Worm (Caenorhabditis elegans) whole organism, L4 larva: ENCODE measurements around the gene fipr-2.
A peak's percentile ranks its signal among the peaks of the same experiment; 100 is the strongest.

Experiments
- D1046.2 ChIP-seq: fragments of 200-800 bp; sonication (Bioruptor generic); IDR thresholded peaks from 2 replicates; pipeline ENCODE4 v1.3.6; 2022; ENCODE audit warnings: missing genetic modification characterization, missing compliant biosample characterization
- F26F4.8 ChIP-seq: fragments of 200-800 bp; sonication (Bioruptor generic); conservative IDR thresholded peaks from 2 replicates; pipeline ENCODE4 v1.3.6; 2022; ENCODE audit warnings: missing genetic modification characterization, missing compliant biosample characterization
- F44E2.7 ChIP-seq: fragments of 200-800 bp; sonication (Bioruptor generic); IDR thresholded peaks from 2 replicates; pipeline ENCODE4 v2.1.2; 2022; ENCODE audit warnings: missing genetic modification characterization, missing compliant biosample characterization
- T20F7.1 ChIP-seq: fragments of 200-800 bp; sonication (Bioruptor generic); optimal IDR thresholded peaks from 2 replicates; lab custom pipeline; 2018; ENCODE audit warnings: mild to moderate bottlenecking, missing genetic modification characterization, missing compliant biosample characterization
- T26A8.4 ChIP-seq: fragments of 200-800 bp; sonication (Bioruptor generic); IDR thresholded peaks from 2 replicates; pipeline ENCODE4 v1.3.6; 2022; ENCODE audit warnings: missing genetic modification characterization, missing compliant biosample characterization
- Y105C5A.15 ChIP-seq: fragments of 200-800 bp; sonication (Bioruptor generic); IDR thresholded peaks from 2 replicates; pipeline ENCODE4 v1.3.6; 2022; ENCODE audit warnings: missing genetic modification characterization, missing compliant biosample characterization
- Y48G9A.11 ChIP-seq: fragments of 200-800 bp; sonication (Bioruptor generic); IDR thresholded peaks from 2 replicates; pipeline ENCODE4 v1.3.6; 2022; ENCODE audit warnings: missing genetic modification reagents, missing genetic modification characterization, missing compliant biosample characterization
- aly-2 ChIP-seq: sonication (generic microtip); optimal IDR thresholded peaks from 2 replicates; lab custom pipeline; 2018; ENCODE audit warnings: missing biosample characterization, missing genetic modification characterization
- arid-1 ChIP-seq: fragments of 200-800 bp; sonication (Bioruptor generic); conservative IDR thresholded peaks from 2 replicates; pipeline ENCODE4 v1.3.6; 2022; ENCODE audit warnings: missing genetic modification reagents, missing genetic modification characterization, missing compliant biosample characterization
- attf-4 ChIP-seq: sonication (generic microtip); optimal IDR thresholded peaks from 3 replicates; lab custom pipeline; 2017; ENCODE audit warnings: missing biosample characterization, missing genetic modification characterization
- ceh-20 ChIP-seq: fragments of 200-800 bp; sonication (Bioruptor generic); IDR thresholded peaks from 2 replicates; pipeline ENCODE4 v1.3.6; 2022; ENCODE audit warnings: missing genetic modification reagents, missing genetic modification characterization, missing compliant biosample characterization
- ceh-28 ChIP-seq: fragments of 150-350 bp; optimal IDR thresholded peaks from 2 replicates; lab custom pipeline; 2014; ENCODE audit warnings: missing biosample characterization, missing genetic modification reagents, missing genetic modification characterization
- ceh-32 ChIP-seq: sonication (generic microtip); optimal IDR thresholded peaks from 2 replicates; lab custom pipeline; 2016; ENCODE audit warnings: mild to moderate bottlenecking, missing genetic modification characterization, missing compliant biosample characterization; ENCODE audit not compliant: poor library complexity
- ceh-44 ChIP-seq: fragments of 200-800 bp; sonication (Bioruptor generic); IDR thresholded peaks from 2 replicates; pipeline ENCODE4 v1.3.6; 2022; ENCODE audit warnings: missing genetic modification reagents, missing genetic modification characterization, missing compliant biosample characterization
- daf-12 ChIP-seq: fragments of 150-350 bp; optimal IDR thresholded peaks from 2 replicates; lab custom pipeline; 2014; ENCODE audit warnings: missing biosample characterization, missing genetic modification reagents, missing genetic modification characterization
- daf-16 ChIP-seq, 3 experiments: sonication (generic microtip); optimal IDR thresholded peaks; 2 replicates each; lab custom pipeline; 2016 to 2017; ENCODE audit warnings: missing genetic modification characterization in 3 of 3, missing genetic modification reagents in 3 of 3, mild to moderate bottlenecking in 2 of 3, missing compliant biosample characterization in 2 of 3, missing biosample characterization in 1 of 3, moderate library complexity in 1 of 3
- daf-8 ChIP-seq: fragments of 200-800 bp; sonication (Bioruptor generic); IDR thresholded peaks from 2 replicates; pipeline ENCODE4 v1.3.6; 2022; ENCODE audit warnings: missing genetic modification characterization, missing compliant biosample characterization
- dmd-6 ChIP-seq: fragments of 200-800 bp; sonication (Bioruptor generic); IDR thresholded peaks from 2 replicates; pipeline ENCODE4 v1.3.6; 2022; ENCODE audit warnings: missing genetic modification reagents, missing genetic modification characterization, missing compliant biosample characterization
- dmd-9 ChIP-seq: fragments of 200-800 bp; sonication (Bioruptor generic); IDR thresholded peaks from 2 replicates; pipeline ENCODE4 v1.3.6; 2022; ENCODE audit warnings: missing genetic modification reagents, missing genetic modification characterization, missing compliant biosample characterization
- duxl-1 ChIP-seq: sonication (generic microtip); optimal IDR thresholded peaks from 2 replicates; lab custom pipeline; 2016; ENCODE audit warnings: mild to moderate bottlenecking, missing genetic modification characterization, moderate library complexity, missing compliant biosample characterization; ENCODE audit not compliant: poor library complexity
- hlh-30 ChIP-seq: sonication (generic microtip); optimal IDR thresholded peaks from 2 replicates; lab custom pipeline; 2017; ENCODE audit warnings: antibody characterized with exemption, mild to moderate bottlenecking, missing genetic modification characterization, missing compliant biosample characterization; ENCODE audit not compliant: insufficient read depth
- hmg-1.1 ChIP-seq: fragments of 200-800 bp; sonication (Bioruptor generic); IDR thresholded peaks from 2 replicates; pipeline ENCODE4 v1.3.6; 2022; ENCODE audit warnings: missing genetic modification reagents, missing genetic modification characterization, missing compliant biosample characterization
- jun-1 ChIP-seq: fragments of 150-350 bp; optimal IDR thresholded peaks from 2 replicates; lab custom pipeline; 2014; ENCODE audit warnings: missing biosample characterization, missing genetic modification reagents, missing genetic modification characterization
- lin-13 ChIP-seq: fragments of 150-350 bp; optimal IDR thresholded peaks from 2 replicates; lab custom pipeline; 2014; ENCODE audit warnings: missing biosample characterization, missing genetic modification reagents, missing genetic modification characterization
- lin-15B ChIP-seq: fragments of 150-350 bp; sonication (generic microtip); optimal IDR thresholded peaks from 3 replicates; lab custom pipeline; 2014; ENCODE audit warnings: missing biosample characterization, missing genetic modification characterization
- lin-29 ChIP-seq: fragments of 200-800 bp; sonication (Bioruptor generic); IDR thresholded peaks from 2 replicates; pipeline ENCODE4 v1.3.6; 2022; ENCODE audit warnings: missing genetic modification reagents, missing genetic modification characterization, missing compliant biosample characterization
- lin-39 ChIP-seq: fragments of 150-350 bp; optimal IDR thresholded peaks from 2 replicates; lab custom pipeline; 2014; ENCODE audit warnings: missing biosample characterization, missing genetic modification reagents, missing genetic modification characterization
- madf-5 ChIP-seq, 2 experiments: fragments of 200-800 bp; sonication (Bioruptor generic); IDR thresholded peaks; 2 replicates each; pipeline ENCODE4 v1.3.6; 2022; ENCODE audit warnings: missing compliant biosample characterization in 2 of 2, missing genetic modification characterization in 2 of 2
- mep-1 ChIP-seq: fragments of 150-350 bp; sonication (generic microtip); optimal IDR thresholded peaks from 3 replicates; lab custom pipeline; 2014; ENCODE audit warnings: missing biosample characterization, missing genetic modification characterization
- mes-2 ChIP-seq: sonication (generic microtip); optimal IDR thresholded peaks from 2 replicates; lab custom pipeline; 2016; ENCODE audit warnings: missing genotype, mild to moderate bottlenecking, missing genetic modification characterization, missing compliant biosample characterization; ENCODE audit not compliant: poor library complexity, severe bottlenecking
- mxl-2 ChIP-seq: fragments of 200-800 bp; sonication (Bioruptor generic); conservative IDR thresholded peaks from 2 replicates; pipeline ENCODE4 v1.3.6; 2022; ENCODE audit warnings: missing genetic modification reagents, missing genetic modification characterization, missing compliant biosample characterization
- mxl-3 ChIP-seq: fragments of 200-800 bp; sonication (Bioruptor generic); optimal IDR thresholded peaks from 2 replicates; lab custom pipeline; 2018; ENCODE audit warnings: mild to moderate bottlenecking, missing genetic modification characterization, missing compliant biosample characterization
- nhr-11 ChIP-seq: fragments of 150-350 bp; optimal IDR thresholded peaks from 2 replicates; lab custom pipeline; 2014; ENCODE audit warnings: missing biosample characterization, missing genetic modification characterization
- nhr-42 ChIP-seq: fragments of 200-800 bp; sonication (Bioruptor generic); IDR thresholded peaks from 2 replicates; pipeline ENCODE4 v1.3.6; 2022; ENCODE audit warnings: missing genetic modification characterization, missing compliant biosample characterization
- php-3 ChIP-seq: fragments of 200-800 bp; sonication (Bioruptor generic); IDR thresholded peaks from 2 replicates; pipeline ENCODE4 v1.3.6; 2022; ENCODE audit warnings: missing genetic modification reagents, missing genetic modification characterization, missing compliant biosample characterization
- saeg-2 ChIP-seq: fragments of 200-800 bp; sonication (Bioruptor generic); IDR thresholded peaks from 2 replicates; pipeline ENCODE4 v1.3.6; 2022; ENCODE audit warnings: missing genetic modification reagents, missing genetic modification characterization, missing compliant biosample characterization
- snpc-1.2 ChIP-seq: fragments of 200-800 bp; sonication (Bioruptor generic); IDR thresholded peaks from 2 replicates; pipeline ENCODE4 v1.3.6; 2022; ENCODE audit warnings: missing genetic modification reagents, missing genetic modification characterization, missing compliant biosample characterization
- tra-1 ChIP-seq: fragments of 200-800 bp; sonication (Bioruptor generic); IDR thresholded peaks from 2 replicates; pipeline ENCODE4 v1.3.6; 2022; ENCODE audit warnings: missing genetic modification reagents, missing genetic modification characterization, missing compliant biosample characterization
- zip-11 ChIP-seq: fragments of 200-800 bp; sonication (Bioruptor generic); IDR thresholded peaks from 2 replicates; pipeline ENCODE4 v1.3.6; 2022; ENCODE audit warnings: missing genetic modification characterization, missing compliant biosample characterization

fipr-2 gene

ce11 chrV:12343419-12343969 is 21.7 kb upstream of the fipr-2 start, which contains the start of gene tomm-20 (continued):
- TF ChIP-seq saeg-2 (GFP tag; lab: Robert Waterston, UW), result 0 out of 2 replicates have a peak, but pooled peaks have one; percentile 60
- peak; percentile 79; the same call in 1 of the 2 replicates for TF ChIP-seq nhr-42
- peak; percentile 84 for TF ChIP-seq duxl-1 (tag; lab: Kevin White, UChicago)
- peak; percentile 92 for TF ChIP-seq T20F7.1 (GFP tag; lab: Kevin White, UChicago)
- peak; percentile 90 for TF ChIP-seq Y48G9A.11 (GFP tag; lab: Robert Waterston, UW)
- TF ChIP-seq nhr-11, result peak; percentile 81
- TF ChIP-seq lin-39 (tag; lab: Kevin White, UChicago), result no peak
- peak; percentile 82 for TF ChIP-seq hlh-30 (tag; lab: Kevin White, UChicago)
- TF ChIP-seq mes-2 (tag; lab: Kevin White, UChicago), result peak; percentile 95
- TF ChIP-seq dmd-6 (GFP tag; lab: Robert Waterston, UW), result no peak; the same call in none of the 2 replicates
- TF ChIP-seq ceh-28, result no peak
- peak; percentile 74; the same call in 1 of the 2 replicates for TF ChIP-seq php-3 (GFP tag; lab: Robert Waterston, UW)
- TF ChIP-seq F26F4.8 (GFP tag; lab: Robert Waterston, UW), result no peak
- TF ChIP-seq F44E2.7 (GFP tag; lab: Robert Waterston, UW), result no peak
- TF ChIP-seq zip-11 (GFP tag; lab: Robert Waterston, UW), result no peak
- no peak for TF ChIP-seq daf-8 (GFP tag; lab: Robert Waterston, UW)
- peak; percentile 84 for TF ChIP-seq lin-29 (GFP tag; lab: Robert Waterston, UW)
- peak; percentile 71 for TF ChIP-seq lin-13 (GFP tag; lab: Kevin White, UChicago)
- TF ChIP-seq jun-1, result peak; percentile 76
- TF ChIP-seq ceh-44 (GFP tag; lab: Robert Waterston, UW), result no peak
- TF ChIP-seq mxl-3 (GFP tag; lab: Kevin White, UChicago), result no peak
- peak; percentile 85 for TF ChIP-seq hmg-1.1 (GFP tag; lab: Robert Waterston, UW)
- TF ChIP-seq snpc-1.2 (GFP tag; lab: Robert Waterston, UW), result 0 out of 2 replicates have a peak, but pooled peaks have one; percentile 62
- TF ChIP-seq aly-2, result no peak
- TF ChIP-seq T26A8.4 (GFP tag; lab: Robert Waterston, UW), result no peak; the same call in none of the 2 replicates
- TF ChIP-seq lin-15B (tag; lab: Kevin White, UChicago), result peak; percentile 50
- no peak for TF ChIP-seq madf-5 (GFP tag; IDR thresholded peaks at IDR 0.05; lab: Robert Waterston, UW)
- TF ChIP-seq mxl-2 (GFP tag; lab: Robert Waterston, UW), result no peak
- TF ChIP-seq D1046.2 (GFP tag; lab: Robert Waterston, UW), result no peak
- TF ChIP-seq ceh-20, result peak; percentile 86
- peak; percentile 46 to 79 for TF ChIP-seq daf-16 (GFP tag; optimal IDR thresholded peaks at IDR 0.05; lab: Kevin White, UChicago)
- no peak for TF ChIP-seq daf-16 (tag; optimal IDR thresholded peaks at IDR 0.05; lab: Kevin White, UChicago)
- TF ChIP-seq arid-1 (GFP tag; lab: Robert Waterston, UW), result peak; percentile 55
- TF ChIP-seq tra-1, result peak; percentile 89
- TF ChIP-seq Y105C5A.15 (GFP tag; lab: Robert Waterston, UW), result no peak
- TF ChIP-seq dmd-9 (GFP tag; lab: Robert Waterston, UW), result no peak

- TF ChIP-seq daf-12 (no peak), ceh-28 (no peak)
Observed at ce11 chrV:12344845-12345244, 20.3 kb upstream of the fipr-2 start, which contains the start of gene F23H12.3. F23H12.3 (plus strand) TSS chrV:12345145.

- no peak for TF ChIP-seq ceh-28
- no peak for TF ChIP-seq D1046.2 (GFP tag; lab: Robert Waterston, UW)
- no peak for TF ChIP-seq ceh-32 (tag; lab: Kevin White, UChicago)
- no peak for TF ChIP-seq dmd-9 (GFP tag; lab: Robert Waterston, UW)
- no peak for TF ChIP-seq mep-1 (tag; lab: Kevin White, UChicago)
- TF ChIP-seq attf-4, result no peak
Observed at ce11 chrV:12345808-12346207, 19.3 kb upstream of the fipr-2 start, which contains the start of gene snb-2. snb-2 (minus strand) TSS chrV:12345908.
